Worm (Caenorhabditis elegans) whole organism, mixed stage, embryonic: Measurements from ENCODE around the gene F07H5.13.
A peak's percentile ranks its signal among the peaks of the same experiment; 100 is the strongest.

Experiments used
- M03D4.4 ChIP-seq: sonication (generic microtip); optimal IDR thresholded peaks from 2 replicates; lab custom pipeline; 2017; ENCODE audit warnings: mild to moderate bottlenecking, missing genetic modification characterization, missing compliant biosample characterization
- bed-3 ChIP-seq: fragments of 200-800 bp; sonication (Bioruptor generic); optimal IDR thresholded peaks from 3 replicates; lab custom pipeline; 2018; ENCODE audit warnings: mild to moderate bottlenecking, missing genetic modification characterization, moderate library complexity, missing compliant biosample characterization
- blmp-1 ChIP-seq: fragments of 150-350 bp; optimal IDR thresholded peaks from 2 replicates; lab custom pipeline; 2014; ENCODE audit warnings: missing biosample characterization, missing genetic modification characterization
- ceh-39 ChIP-seq: fragments of 150-350 bp; optimal IDR thresholded peaks from 2 replicates; lab custom pipeline; 2014; ENCODE audit warnings: missing biosample characterization, missing genetic modification characterization
- ceh-43 ChIP-seq: fragments of 200-800 bp; sonication (Bioruptor generic); optimal IDR thresholded peaks from 2 replicates; lab custom pipeline; 2018; ENCODE audit warnings: mild to moderate bottlenecking, missing genetic modification characterization, moderate library complexity, missing compliant biosample characterization
- ceh-83 ChIP-seq: fragments of 200-800 bp; sonication (Bioruptor generic); optimal IDR thresholded peaks from 2 replicates; lab custom pipeline; 2018; ENCODE audit warnings: mild to moderate bottlenecking, missing genetic modification characterization, missing compliant biosample characterization
- drap-1 ChIP-seq: fragments of 200-800 bp; sonication (Bioruptor generic); optimal IDR thresholded peaks from 3 replicates; lab custom pipeline; 2018; ENCODE audit warnings: mild to moderate bottlenecking, missing genetic modification characterization, missing compliant biosample characterization
- elt-1 ChIP-seq: sonication (generic microtip); optimal IDR thresholded peaks from 2 replicates; lab custom pipeline; 2017; ENCODE audit warnings: missing genetic modification characterization, mild to moderate bottlenecking, missing compliant biosample characterization, antibody characterized with exemption, moderate library complexity, borderline replicate concordance; ENCODE audit not compliant: insufficient read depth
- elt-3 ChIP-seq: fragments of 150-350 bp; optimal IDR thresholded peaks from 2 replicates; lab custom pipeline; 2014; ENCODE audit warnings: missing biosample characterization, missing genetic modification characterization
- flh-1 ChIP-seq: fragments of 200-800 bp; sonication (Bioruptor generic); optimal IDR thresholded peaks from 2 replicates; lab custom pipeline; 2018; ENCODE audit warnings: mild to moderate bottlenecking, missing genetic modification characterization, moderate library complexity, missing compliant biosample characterization
- ham-2 ChIP-seq: fragments of 200-800 bp; sonication (Bioruptor generic); optimal IDR thresholded peaks from 2 replicates; lab custom pipeline; 2018; ENCODE audit warnings: mild to moderate bottlenecking, missing genetic modification characterization, missing compliant biosample characterization
- hlh-1 ChIP-seq: fragments of 150-350 bp; optimal IDR thresholded peaks from 2 replicates; lab custom pipeline; 2014; ENCODE audit warnings: missing biosample characterization, missing genetic modification reagents, missing genetic modification characterization
- lin-13 ChIP-seq: fragments of 150-350 bp; optimal IDR thresholded peaks from 2 replicates; lab custom pipeline; 2014; ENCODE audit warnings: missing biosample characterization, missing genetic modification characterization
- lin-32 ChIP-seq: fragments of 200-800 bp; sonication (Bioruptor generic); optimal IDR thresholded peaks from 2 replicates; lab custom pipeline; 2018; ENCODE audit warnings: mild to moderate bottlenecking, missing genetic modification characterization, missing compliant biosample characterization
- lsy-2 ChIP-seq: fragments of 150-350 bp; optimal IDR thresholded peaks from 2 replicates; lab custom pipeline; 2014; ENCODE audit warnings: missing biosample characterization, missing genetic modification characterization
- mab-5 ChIP-seq: fragments of 150-350 bp; optimal IDR thresholded peaks from 2 replicates; lab custom pipeline; 2014; ENCODE audit warnings: missing biosample characterization, missing genetic modification characterization
- mep-1 ChIP-seq: fragments of 150-350 bp; optimal IDR thresholded peaks from 2 replicates; lab custom pipeline; 2017; ENCODE audit warnings: missing biosample characterization, missing genetic modification reagents, missing genetic modification characterization, inconsistent platforms
- mls-2 ChIP-seq: sonication (generic microtip); optimal IDR thresholded peaks from 2 replicates; lab custom pipeline; 2016; ENCODE audit warnings: mild to moderate bottlenecking, missing genetic modification characterization, moderate library complexity, missing compliant biosample characterization
- nhr-12 ChIP-seq: fragments of 150-350 bp; optimal IDR thresholded peaks from 2 replicates; lab custom pipeline; 2014; ENCODE audit warnings: missing biosample characterization, missing genetic modification characterization
- nhr-2 ChIP-seq: fragments of 150-350 bp; optimal IDR thresholded peaks from 2 replicates; lab custom pipeline; 2014; ENCODE audit warnings: missing biosample characterization, missing genetic modification characterization
- nhr-28 ChIP-seq: fragments of 150-350 bp; optimal IDR thresholded peaks from 2 replicates; lab custom pipeline; 2014; ENCODE audit warnings: missing biosample characterization, missing genetic modification characterization
- nhr-76 ChIP-seq: sonication (generic microtip); optimal IDR thresholded peaks from 2 replicates; lab custom pipeline; 2017; ENCODE audit warnings: missing biosample characterization, missing genetic modification characterization
- pha-4 ChIP-seq: fragments of 150-350 bp; optimal IDR thresholded peaks from 2 replicates; lab custom pipeline; 2018; ENCODE audit warnings: missing biosample characterization, missing genetic modification reagents, missing genetic modification characterization
- sem-2 ChIP-seq: fragments of 200-800 bp; sonication (Bioruptor generic); optimal IDR thresholded peaks from 2 replicates; lab custom pipeline; 2018; ENCODE audit warnings: mild to moderate bottlenecking, missing genetic modification characterization, missing compliant biosample characterization
- snpc-4 ChIP-seq: fragments of 150-350 bp; optimal IDR thresholded peaks from 2 replicates; lab custom pipeline; 2014; ENCODE audit warnings: missing biosample characterization, missing genetic modification characterization
- sptf-1 ChIP-seq: sonication (generic microtip); optimal IDR thresholded peaks from 2 replicates; lab custom pipeline; 2017; ENCODE audit warnings: mild to moderate bottlenecking, missing genetic modification characterization, moderate library complexity, missing compliant biosample characterization
- tbx-8 ChIP-seq: fragments of 200-800 bp; sonication (Bioruptor generic); optimal IDR thresholded peaks from 2 replicates; lab custom pipeline; 2018; ENCODE audit warnings: mild to moderate bottlenecking, missing genetic modification characterization, moderate library complexity, missing compliant biosample characterization
- unc-39 ChIP-seq: fragments of 150-350 bp; optimal IDR thresholded peaks from 2 replicates; lab custom pipeline; 2014; ENCODE audit warnings: missing biosample characterization, missing genetic modification characterization
- unc-62 ChIP-seq: fragments of 150-350 bp; optimal IDR thresholded peaks from 2 replicates; lab custom pipeline; 2014; ENCODE audit warnings: missing biosample characterization, missing genetic modification reagents, missing genetic modification characterization
- zip-8 ChIP-seq: fragments of 150-350 bp; optimal IDR thresholded peaks from 2 replicates; lab custom pipeline; 2014; ENCODE audit warnings: missing biosample characterization, missing genetic modification characterization
- ztf-11 ChIP-seq: fragments of 150-350 bp; optimal IDR thresholded peaks from 2 replicates; lab custom pipeline; 2014; ENCODE audit warnings: missing biosample characterization, missing genetic modification characterization

F07H5.13 gene

DNA sequence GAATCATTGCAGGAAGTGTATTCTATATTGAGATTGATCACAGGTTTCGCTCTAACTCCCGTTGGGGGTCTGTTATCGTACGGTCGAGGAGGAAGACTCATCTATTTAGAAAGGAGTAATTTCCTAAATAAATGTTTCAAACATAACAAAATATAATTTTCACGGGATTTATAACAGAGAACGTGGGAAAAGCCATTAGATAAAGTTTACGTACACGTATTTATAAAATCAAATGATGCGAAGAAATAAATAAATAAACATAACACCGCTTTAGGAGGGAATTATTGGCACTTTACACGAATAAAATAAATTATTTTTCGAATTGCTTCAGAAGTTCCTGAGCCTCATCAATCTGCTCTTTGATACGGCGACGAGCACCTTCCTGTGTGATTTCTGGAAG, 18.1 kb downstream of the F07H5.13 start, which contains the start of gene F07H5.10:
F07H5.10 (minus strand) TSS at position 101 of the 400 bp plus-strand sequence.
- TF ChIP-seq nhr-28 (tag; lab: Kevin White, UChicago) (no peak), mab-5 (no peak), flh-1 (GFP tag; lab: Kevin White, UChicago) (no peak), unc-39 (no peak), zip-8 (no peak), nhr-12 (tag; lab: Kevin White, UChicago) (no peak), lin-32 (GFP tag; lab: Kevin White, UChicago) (no peak), lin-13 (tag; lab: Kevin White, UChicago) (no peak)

DNA sequence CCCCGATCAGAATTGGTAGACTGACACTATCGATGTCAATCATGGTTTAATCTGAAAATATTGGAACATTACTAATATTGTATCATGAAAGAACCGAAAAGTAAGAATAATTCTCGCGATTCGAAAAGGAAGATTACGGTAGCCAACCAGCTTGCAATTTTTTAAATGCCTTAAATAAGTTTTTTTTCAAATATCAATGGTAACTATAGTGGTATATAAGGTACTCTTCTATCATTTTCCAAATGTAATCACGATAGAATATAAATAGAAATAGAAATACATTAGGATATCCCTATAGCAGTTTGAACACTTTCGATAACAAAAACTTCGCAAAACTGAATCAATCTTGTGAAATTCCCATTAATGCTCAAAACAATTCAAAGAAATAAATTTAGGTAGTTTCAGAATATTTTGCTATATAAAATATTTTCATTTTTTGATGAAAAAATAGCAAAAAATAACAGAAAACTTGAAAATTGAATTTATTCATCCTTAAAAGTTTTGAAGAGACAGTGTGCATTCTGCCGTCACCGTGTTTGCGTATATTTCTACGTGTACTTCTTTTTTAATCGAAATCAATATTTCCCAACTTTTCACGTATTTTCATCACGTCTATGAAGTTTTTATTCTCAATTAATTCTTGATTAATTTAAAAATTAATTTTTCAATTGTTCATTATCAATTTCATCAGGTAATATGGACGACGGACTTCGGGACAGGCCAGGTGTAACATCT, 20.5 kb downstream of the F07H5.13 start, which contains the start of the genes F46C5.9 and rer-1:
F46C5.9 (minus strand) TSS at position 51 of the 735 bp plus-strand sequence.
rer-1 (plus strand) TSS at position 692 of the 735 bp plus-strand sequence.
- TF ChIP-seq nhr-76 (no peak), sptf-1 (tag; lab: Kevin White, UChicago) (no peak), snpc-4 (tag; lab: Kevin White, UChicago) (no peak), lsy-2 (tag; lab: Kevin White, UChicago) (peak; percentile 60), unc-62 (GFP tag; lab: Kevin White, UChicago) (no peak), blmp-1 (tag; lab: Kevin White, UChicago) (no peak)

DNA sequence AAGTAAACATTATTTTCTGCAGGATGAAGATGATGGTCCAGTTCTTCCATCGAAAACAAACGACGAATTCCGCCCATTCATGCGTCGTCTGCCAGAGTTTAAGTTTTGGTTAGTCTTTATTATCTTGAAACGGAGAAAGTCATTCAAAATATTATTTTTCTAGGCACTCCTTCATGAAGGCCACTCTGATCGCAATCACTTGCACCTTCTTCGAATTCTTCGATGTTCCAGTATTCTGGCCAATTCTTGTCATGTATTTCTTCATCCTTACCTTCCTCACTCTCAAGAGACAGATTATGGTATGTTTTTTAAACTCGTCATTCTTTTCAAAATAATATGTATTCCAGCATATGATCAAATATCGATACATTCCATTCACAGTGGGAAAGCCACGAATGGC, 21.5 kb downstream of the F07H5.13 start:
- TF ChIP-seq tbx-8 (GFP tag; lab: Kevin White, UChicago), result no peak
- TF ChIP-seq sem-2, result no peak

DNA sequence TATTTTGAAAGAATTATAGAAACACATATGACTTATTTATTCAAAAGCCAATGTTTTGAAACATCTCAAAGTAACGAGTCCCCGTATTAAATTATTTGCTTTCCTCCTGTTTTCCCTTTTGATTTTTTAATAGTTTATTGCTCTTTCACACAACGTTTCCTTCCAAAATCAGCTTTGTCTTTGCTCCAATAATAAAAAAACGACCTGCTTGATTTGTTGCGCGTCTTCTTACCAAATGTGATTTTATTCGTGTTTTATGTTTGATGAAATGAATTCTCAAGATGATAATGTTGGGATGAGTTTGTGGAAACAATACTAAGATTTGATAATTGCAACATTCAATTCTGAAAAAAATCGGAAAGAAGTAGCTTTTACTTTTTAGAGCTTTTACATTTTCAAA, 22.0 kb downstream of the F07H5.13 start:
- TF ChIP-seq nhr-28 (tag; lab: Kevin White, UChicago) (no peak), sptf-1 (tag; lab: Kevin White, UChicago) (no peak), nhr-76 (no peak), unc-39 (no peak), drap-1 (GFP tag; lab: Kevin White, UChicago) (no peak), ceh-43 (no peak), flh-1 (GFP tag; lab: Kevin White, UChicago) (no peak), mls-2 (no peak), snpc-4 (tag; lab: Kevin White, UChicago) (no peak), nhr-2 (tag; lab: Kevin White, UChicago) (no peak), mep-1 (tag; lab: Kevin White, UChicago) (no peak), ceh-83 (GFP tag; lab: Kevin White, UChicago) (no peak)
- TF ChIP-seq, all 35 proteins: peak for 0

DNA sequence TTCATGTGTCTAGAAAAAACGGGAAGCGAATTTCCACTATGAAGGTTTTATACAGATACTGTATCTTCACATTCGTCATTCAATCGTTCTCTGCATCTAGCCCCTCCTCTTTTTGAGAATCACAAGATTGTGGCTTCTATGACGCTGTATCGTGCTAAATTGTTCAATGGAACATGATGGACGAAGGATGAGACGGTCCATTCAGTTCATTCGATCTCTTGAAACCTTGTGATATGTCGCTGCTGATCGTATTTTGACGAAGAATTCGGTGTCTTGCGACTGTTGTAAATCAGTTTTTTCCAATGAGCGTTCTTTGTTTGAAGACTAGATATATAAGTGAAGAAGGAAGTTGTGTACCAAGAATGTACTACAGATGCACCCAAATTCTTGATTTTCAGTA, 23.3 kb downstream of the F07H5.13 start:
- TF ChIP-seq nhr-28 (tag; lab: Kevin White, UChicago) (no peak), drap-1 (GFP tag; lab: Kevin White, UChicago) (no peak), blmp-1 (tag; lab: Kevin White, UChicago) (no peak), mls-2 (no peak), ceh-39 (tag; lab: Kevin White, UChicago) (no peak), ham-2 (GFP tag; lab: Kevin White, UChicago) (no peak), pha-4 (no peak), lin-32 (GFP tag; lab: Kevin White, UChicago) (no peak), elt-3 (tag; lab: Kevin White, UChicago) (no peak), ztf-11 (tag; lab: Kevin White, UChicago) (no peak)

DNA sequence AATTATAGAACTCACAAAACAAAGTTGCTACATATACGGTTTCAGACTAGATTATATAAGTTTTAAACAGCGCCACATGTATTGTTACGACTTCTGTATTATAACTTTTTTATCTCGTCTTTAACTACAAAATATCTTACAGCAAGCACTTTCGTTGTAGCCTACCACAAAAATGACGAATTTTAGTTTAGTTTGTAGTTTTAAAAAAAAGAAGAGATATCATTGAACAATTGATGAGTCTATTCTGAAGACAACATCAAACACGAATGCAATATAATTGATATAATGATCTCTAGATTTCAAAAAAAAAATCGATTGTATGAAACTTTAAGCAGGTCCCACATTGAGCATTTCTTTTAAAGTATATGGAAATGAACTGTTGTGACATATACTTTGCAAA, 23.9 kb downstream of the F07H5.13 start:
- TF ChIP-seq M03D4.4 (tag; lab: Kevin White, UChicago) (no peak), ztf-11 (tag; lab: Kevin White, UChicago) (no peak), drap-1 (GFP tag; lab: Kevin White, UChicago) (no peak), nhr-28 (tag; lab: Kevin White, UChicago) (no peak), snpc-4 (tag; lab: Kevin White, UChicago) (no peak), ceh-43 (no peak), ceh-83 (GFP tag; lab: Kevin White, UChicago) (no peak), bed-3 (GFP tag; lab: Kevin White, UChicago) (no peak), mab-5 (no peak), nhr-12 (tag; lab: Kevin White, UChicago) (no peak), ham-2 (GFP tag; lab: Kevin White, UChicago) (no peak), lsy-2 (tag; lab: Kevin White, UChicago) (no peak), mep-1 (tag; lab: Kevin White, UChicago) (no peak), ceh-39 (tag; lab: Kevin White, UChicago) (no peak), unc-62 (GFP tag; lab: Kevin White, UChicago) (no peak), flh-1 (GFP tag; lab: Kevin White, UChicago) (no peak), elt-1 (tag; lab: Kevin White, UChicago) (no peak), hlh-1 (tag; lab: Kevin White, UChicago) (no peak), unc-39 (no peak), blmp-1 (tag; lab: Kevin White, UChicago) (no peak)
- TF ChIP-seq, all 35 proteins: peak for 0
